Worm (Caenorhabditis elegans) whole organism, L3 larva: ENCODE results near the gene F59B2.12.
A peak's percentile ranks its signal among the peaks of the same experiment; 100 is the strongest.
"Not testable (repeated sequence)": the region's sequence is repeated elsewhere in the genome, so short reads cannot be mapped to it uniquely, and the experiment has no call there.

Source experiments
- R02D3.7 ChIP-seq: fragments of 150-350 bp; optimal IDR thresholded peaks from 2 replicates; lab custom pipeline; 2014; ENCODE audit warnings: missing biosample characterization, missing genetic modification characterization
- ZK546.5 ChIP-seq: sonication (generic microtip); optimal IDR thresholded peaks from 2 replicates; lab custom pipeline; 2017; ENCODE audit warnings: missing biosample characterization, missing genetic modification characterization
- aly-2 ChIP-seq: fragments of 150-350 bp; optimal IDR thresholded peaks from 2 replicates; lab custom pipeline; 2014; ENCODE audit warnings: missing biosample characterization, missing genetic modification characterization
- ama-1 ChIP-seq: fragments of 150-350 bp; optimal IDR thresholded peaks from 2 replicates; lab custom pipeline; 2018
- ceh-16 ChIP-seq: sonication (generic microtip); optimal IDR thresholded peaks from 2 replicates; lab custom pipeline; 2017; ENCODE audit warnings: missing biosample characterization, missing genetic modification characterization
- ceh-82 ChIP-seq: fragments of 150-350 bp; optimal IDR thresholded peaks from 2 replicates; lab custom pipeline; 2014; ENCODE audit warnings: missing biosample characterization, missing genetic modification characterization
- ceh-9 ChIP-seq: sonication (generic microtip); optimal IDR thresholded peaks from 2 replicates; lab custom pipeline; 2018; ENCODE audit warnings: missing biosample characterization, missing genetic modification characterization
- daf-12 ChIP-seq: fragments of 150-350 bp; optimal IDR thresholded peaks from 2 replicates; lab custom pipeline; 2014; ENCODE audit warnings: missing biosample characterization, missing genetic modification reagents, missing genetic modification characterization
- egl-5 ChIP-seq: fragments of 150-350 bp; optimal IDR thresholded peaks from 2 replicates; lab custom pipeline; 2017; ENCODE audit warnings: missing biosample characterization, missing genetic modification reagents, missing genetic modification characterization, inconsistent platforms
- elt-1 ChIP-seq: fragments of 150-350 bp; optimal IDR thresholded peaks from 2 replicates; lab custom pipeline; 2014; ENCODE audit warnings: missing biosample characterization, missing genetic modification characterization
- elt-2 ChIP-seq: sonication (generic microtip); optimal IDR thresholded peaks from 2 replicates; lab custom pipeline; 2016; ENCODE audit warnings: missing genetic modification reagents, mild to moderate bottlenecking, missing genetic modification characterization, missing compliant biosample characterization
- fos-1 ChIP-seq: fragments of 150-350 bp; optimal IDR thresholded peaks from 2 replicates; lab custom pipeline; 2014; ENCODE audit warnings: missing biosample characterization, missing genetic modification characterization
- jun-1 ChIP-seq: fragments of 150-350 bp; optimal IDR thresholded peaks from 2 replicates; lab custom pipeline; 2014; ENCODE audit warnings: missing biosample characterization, missing genetic modification reagents, missing genetic modification characterization
- lin-39 ChIP-seq: fragments of 150-350 bp; optimal IDR thresholded peaks from 2 replicates; lab custom pipeline; 2018; ENCODE audit warnings: missing biosample characterization, missing genetic modification reagents, missing genetic modification characterization
- mdl-1 ChIP-seq: fragments of 150-350 bp; optimal IDR thresholded peaks from 2 replicates; lab custom pipeline; 2014; ENCODE audit warnings: missing biosample characterization, missing genetic modification characterization
- mml-1 ChIP-seq: fragments of 150-350 bp; sonication (generic microtip); optimal IDR thresholded peaks from 3 replicates; lab custom pipeline; 2014; ENCODE audit warnings: missing biosample characterization, missing genetic modification characterization
- nfya-1 ChIP-seq: sonication (generic microtip); optimal IDR thresholded peaks from 2 replicates; lab custom pipeline; 2017; ENCODE audit warnings: missing genetic modification characterization, mild to moderate bottlenecking, missing compliant biosample characterization, antibody characterized with exemption, moderate library complexity; ENCODE audit not compliant: insufficient read depth
- nhr-11 ChIP-seq: fragments of 150-350 bp; optimal IDR thresholded peaks from 2 replicates; lab custom pipeline; 2014; ENCODE audit warnings: missing biosample characterization, missing genetic modification characterization
- nhr-12 ChIP-seq: fragments of 150-350 bp; optimal IDR thresholded peaks from 2 replicates; lab custom pipeline; 2014; ENCODE audit warnings: missing biosample characterization, missing genetic modification characterization
- nhr-23 ChIP-seq: fragments of 150-350 bp; optimal IDR thresholded peaks from 2 replicates; lab custom pipeline; 2014; ENCODE audit warnings: missing biosample characterization, missing genetic modification reagents, missing genetic modification characterization
- nhr-237 ChIP-seq: fragments of 150-350 bp; optimal IDR thresholded peaks from 2 replicates; lab custom pipeline; 2014; ENCODE audit warnings: missing biosample characterization, missing genetic modification characterization
- nhr-25 ChIP-seq: sonication (generic microtip); optimal IDR thresholded peaks from 2 replicates; lab custom pipeline; 2017; ENCODE audit warnings: missing biosample characterization, missing genetic modification characterization
- nhr-28 ChIP-seq: fragments of 150-350 bp; optimal IDR thresholded peaks from 2 replicates; lab custom pipeline; 2014; ENCODE audit warnings: missing biosample characterization, missing genetic modification characterization
- nhr-67 ChIP-seq: fragments of 150-350 bp; optimal IDR thresholded peaks from 2 replicates; lab custom pipeline; 2014; ENCODE audit warnings: missing biosample characterization, missing genetic modification characterization
- nhr-77 ChIP-seq: fragments of 150-350 bp; optimal IDR thresholded peaks from 2 replicates; lab custom pipeline; 2014; ENCODE audit warnings: missing biosample characterization, missing genetic modification characterization
- pha-4 ChIP-seq: fragments of 150-350 bp; optimal IDR thresholded peaks from 2 replicates; lab custom pipeline; 2014; ENCODE audit warnings: missing biosample characterization, missing genetic modification reagents, missing genetic modification characterization
- pqm-1 ChIP-seq: fragments of 150-350 bp; optimal IDR thresholded peaks from 2 replicates; lab custom pipeline; 2017; ENCODE audit warnings: missing biosample characterization, missing genetic modification characterization, inconsistent platforms
- sea-2 ChIP-seq: fragments of 150-350 bp; sonication (generic microtip); optimal IDR thresholded peaks from 4 replicates; lab custom pipeline; 2014; ENCODE audit warnings: missing biosample characterization, missing genetic modification reagents, missing genetic modification characterization
- snpc-4 ChIP-seq: fragments of 150-350 bp; optimal IDR thresholded peaks from 2 replicates; lab custom pipeline; 2014; ENCODE audit warnings: missing biosample characterization, missing genetic modification characterization
- tbx-2 ChIP-seq: sonication (generic microtip); optimal IDR thresholded peaks from 2 replicates; lab custom pipeline; 2016; ENCODE audit warnings: mild to moderate bottlenecking, missing genetic modification characterization, missing compliant biosample characterization
- unc-39 ChIP-seq: sonication (generic microtip); optimal IDR thresholded peaks from 4 replicates; lab custom pipeline; 2017; ENCODE audit warnings: missing biosample characterization, missing genetic modification characterization
- unc-62 ChIP-seq: fragments of 150-350 bp; sonication (generic microtip); optimal IDR thresholded peaks from 4 replicates; lab custom pipeline; 2014; ENCODE audit warnings: missing biosample characterization, missing genetic modification reagents, missing genetic modification characterization
- zag-1 ChIP-seq: fragments of 150-350 bp; optimal IDR thresholded peaks from 2 replicates; lab custom pipeline; 2014; ENCODE audit warnings: missing biosample characterization, missing genetic modification characterization
- ztf-4 ChIP-seq: fragments of 150-350 bp; optimal IDR thresholded peaks from 2 replicates; lab custom pipeline; 2014; ENCODE audit warnings: missing biosample characterization, missing genetic modification characterization

F59B2.12 gene

DNA sequence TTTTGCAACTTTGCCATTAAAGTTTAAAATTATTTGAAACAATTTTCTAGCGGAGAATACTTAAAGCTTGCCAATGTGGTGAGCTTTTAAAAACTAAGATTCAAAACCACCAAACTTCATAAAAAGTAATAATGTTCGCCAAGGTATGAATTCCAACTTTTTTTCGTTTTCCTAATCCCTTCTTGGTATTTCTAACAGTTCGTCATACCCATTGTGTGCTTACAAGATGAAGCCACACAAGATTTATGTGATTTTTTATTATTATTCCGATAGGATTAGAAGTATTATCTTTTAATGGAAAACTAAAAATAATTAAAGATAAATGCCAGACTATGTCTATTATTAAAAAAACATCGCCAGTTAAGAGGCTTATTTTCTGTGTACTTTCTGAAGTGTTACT is 29.3 kb upstream of the F59B2.12 start:
- no peak for TF ChIP-seq tbx-2 (tag; lab: Kevin White, UChicago)
- TF ChIP-seq egl-5 (tag; lab: Kevin White, UChicago): no peak
- TF ChIP-seq zag-1: no peak
- TF ChIP-seq nhr-67 (tag; lab: Kevin White, UChicago): no peak
- no peak for TF ChIP-seq elt-2 (tag; lab: Kevin White, UChicago)
- no peak for TF ChIP-seq daf-12 (tag; lab: Kevin White, UChicago)
- TF ChIP-seq sea-2: no peak
- no peak for TF ChIP-seq R02D3.7 (tag; lab: Kevin White, UChicago)
- no peak for TF ChIP-seq ceh-16 (tag; lab: Kevin White, UChicago)
- no peak for TF ChIP-seq lin-39
- TF ChIP-seq nfya-1 (tag; lab: Kevin White, UChicago): no peak
- TF ChIP-seq ama-1 (lab: Kevin White, UChicago): no peak
- TF ChIP-seq ZK546.5 (tag; lab: Kevin White, UChicago): no peak
- TF ChIP-seq mdl-1 (tag; lab: Kevin White, UChicago): no peak
- TF ChIP-seq nhr-25 (tag; lab: Kevin White, UChicago): no peak
- no peak for TF ChIP-seq mml-1 (tag; lab: Kevin White, UChicago)
- no peak for TF ChIP-seq ceh-9
- TF ChIP-seq nhr-11 (tag; lab: Kevin White, UChicago): no peak

DNA sequence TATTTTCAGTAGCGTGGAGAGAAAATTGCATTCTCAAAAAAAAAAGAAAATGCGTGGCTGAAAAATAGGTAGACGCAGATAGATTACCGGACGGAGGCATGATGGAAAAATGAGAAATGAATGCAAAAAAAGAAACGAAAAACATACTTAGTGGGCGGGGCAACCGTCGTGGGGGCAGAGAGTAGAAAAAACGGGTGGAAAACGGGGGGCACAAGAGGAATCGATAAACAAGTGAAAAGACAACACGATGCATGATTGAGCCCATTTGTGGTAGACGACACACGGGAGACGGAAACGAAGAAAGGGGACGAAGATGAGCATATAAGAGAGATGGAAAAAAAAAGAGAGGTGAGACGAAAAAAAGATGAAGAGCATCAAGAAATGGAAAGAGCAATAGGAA is 28.9 kb upstream of the F59B2.12 start:
- TF ChIP-seq snpc-4 (tag; lab: Kevin White, UChicago) (no peak), nfya-1 (tag; lab: Kevin White, UChicago) (no peak), lin-39 (peak; percentile 15), nhr-11 (tag; lab: Kevin White, UChicago) (no peak), nhr-23 (tag; lab: Kevin White, UChicago) (no peak), ZK546.5 (tag; lab: Kevin White, UChicago) (no peak), aly-2 (tag; lab: Kevin White, UChicago) (no peak), elt-2 (tag; lab: Kevin White, UChicago) (no peak)
- TF ChIP-seq, all 47 proteins: peak for 1

DNA sequence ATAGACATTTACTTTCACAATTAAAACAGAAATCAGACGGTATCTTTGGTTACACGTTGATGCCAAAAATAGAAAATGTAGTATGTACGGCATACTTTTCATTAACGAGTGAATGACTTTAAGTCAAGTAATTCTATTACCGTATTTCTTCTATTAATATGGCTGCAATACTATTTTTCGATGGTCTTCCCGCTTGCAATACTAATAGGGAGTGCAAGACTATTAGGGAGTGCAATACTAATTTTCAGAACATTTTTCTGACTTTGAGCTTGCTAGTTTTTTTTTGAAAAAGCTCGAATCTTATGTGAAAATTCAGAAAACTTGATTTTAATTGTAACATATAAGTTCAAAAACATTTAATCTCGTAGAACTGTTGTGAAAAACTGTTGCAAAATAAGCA is 27.6 kb upstream of the F59B2.12 start, which contains the start of gene R08D7.7:
R08D7.7 (plus strand) TSS at position 301 of the 400 bp plus-strand sequence.
- not testable (repeated sequence) for TF ChIP-seq elt-2, fos-1, ztf-4 (tag; lab: Kevin White, UChicago)

DNA sequence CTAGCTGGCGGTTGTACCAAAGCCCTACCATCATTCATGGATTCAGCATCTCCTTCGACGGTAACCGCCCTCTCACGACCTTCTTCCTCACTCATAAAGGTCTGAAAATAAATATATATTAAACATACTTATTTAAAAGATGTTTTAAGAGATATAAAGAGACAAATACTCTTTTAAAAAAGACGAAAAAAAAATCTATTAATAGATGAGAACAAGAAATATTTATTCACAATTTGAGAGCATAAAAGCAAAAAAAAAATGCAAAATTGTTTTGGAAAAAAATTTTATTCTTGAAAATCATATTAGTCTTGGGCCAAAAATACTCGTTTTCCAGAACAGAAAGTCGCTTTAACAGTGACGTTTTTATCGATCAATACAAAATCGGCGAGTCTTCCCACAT is 20.7 kb upstream of the F59B2.12 start, which contains the start of gene skat-1:
skat-1 (minus strand) TSS at position 101 of the 400 bp plus-strand sequence.
- TF ChIP-seq ama-1 (lab: Kevin White, UChicago) (no peak), nhr-28 (tag; lab: Kevin White, UChicago) (no peak), nhr-77 (tag; lab: Kevin White, UChicago) (no peak), jun-1 (no peak), nhr-23 (tag; lab: Kevin White, UChicago) (no peak), elt-1 (tag; lab: Kevin White, UChicago) (no peak), unc-62 (GFP tag; lab: Kevin White, UChicago) (no peak), nhr-237 (tag; lab: Kevin White, UChicago) (no peak), aly-2 (tag; lab: Kevin White, UChicago) (no peak), ceh-82 (no peak), ceh-16 (tag; lab: Kevin White, UChicago) (no peak), zag-1 (no peak), pqm-1 (tag; lab: Kevin White, UChicago) (no peak), pha-4 (tag; lab: Kevin White, UChicago) (no peak), lin-39 (no peak), unc-39 (no peak), nhr-12 (no peak)
- TF ChIP-seq, all 47 proteins: peak for 0

DNA sequence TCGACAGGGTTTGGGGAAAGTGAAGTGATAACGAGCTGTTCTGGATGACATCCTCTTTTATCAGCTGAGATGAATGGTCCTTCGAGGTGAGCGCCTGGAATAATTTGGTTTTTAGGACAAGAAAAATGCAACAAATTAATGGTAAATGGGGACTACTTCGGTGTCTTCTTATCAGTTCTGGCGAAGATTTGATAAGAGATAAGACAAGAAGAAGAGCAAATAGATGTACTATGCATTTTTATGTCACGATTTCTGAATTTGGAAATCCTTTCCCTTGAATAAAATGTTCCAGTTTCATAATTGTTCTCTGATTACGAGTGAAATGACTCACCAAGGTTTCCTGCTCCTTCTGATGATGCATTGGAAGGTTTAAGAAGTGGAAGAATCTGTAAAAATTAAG is 19.6 kb upstream of the F59B2.12 start:
- peak; percentile 47 for TF ChIP-seq pqm-1 (tag; lab: Kevin White, UChicago)
- TF ChIP-seq elt-2 (tag; lab: Kevin White, UChicago): peak; percentile 79
- TF ChIP-seq elt-1 (tag; lab: Kevin White, UChicago): no peak
